Fruit fly (Drosophila melanogaster) whole organism, adult: ENCODE measurements around the gene snRNP-U1-70K.

Experiments used
- CG12768 ChIP-seq: fragments of 200-800 bp; sonication (Bioruptor generic); optimal IDR thresholded peaks from 2 replicates; lab custom pipeline; 2017; ENCODE audit warnings: missing biosample characterization, missing genetic modification characterization, mild to moderate bottlenecking, moderate library complexity, missing genetic modification reagents
- CG1620 ChIP-seq: fragments of 200-800 bp; sonication (Bioruptor generic); optimal IDR thresholded peaks from 2 replicates; lab custom pipeline; 2016; ENCODE audit warnings: missing biosample characterization, missing genetic modification characterization
- CG7101 ChIP-seq: fragments of 200-800 bp; sonication (Bioruptor generic); optimal IDR thresholded peaks from 2 replicates; lab custom pipeline; 2018; ENCODE audit warnings: missing biosample characterization, mild to moderate bottlenecking, missing genetic modification characterization, moderate library complexity
- Crg-1 ChIP-seq: fragments of 200-800 bp; sonication (Bioruptor generic); optimal IDR thresholded peaks from 2 replicates; lab custom pipeline; 2016; ENCODE audit warnings: missing biosample characterization, missing genetic modification characterization
- Hr96 ChIP-seq: fragments of 200-800 bp; sonication (Bioruptor generic); optimal IDR thresholded peaks from 2 replicates; lab custom pipeline; 2016; ENCODE audit warnings: missing biosample characterization, missing genetic modification characterization
- bab1 ChIP-seq: fragments of 200-800 bp; sonication (Bioruptor generic); optimal IDR thresholded peaks from 3 replicates; lab custom pipeline; 2019; ENCODE audit warnings: missing biosample characterization, mild to moderate bottlenecking, missing genetic modification characterization, moderate library complexity
- ovo ChIP-seq: fragments of 200-800 bp; sonication (Bioruptor generic); optimal IDR thresholded peaks from 2 replicates; lab custom pipeline; 2016; ENCODE audit warnings: missing biosample characterization, missing genetic modification characterization

dm6 chr2L:6956725-6957124 is 14.8 kb downstream of the snRNP-U1-70K start, which contains the start of the genes CG13775 and CG3430:
- TF ChIP-seq Crg-1 (GFP tag; lab: Kevin White, UChicago) (peak; percentile 1), bab1 (GFP tag; lab: Kevin White, UChicago) (peak; percentile 40), Hr96 (GFP tag; lab: Kevin White, UChicago) (no peak), CG12768 (GFP tag; lab: Kevin White, UChicago) (no peak), CG7101 (tag; lab: Kevin White, UChicago) (peak; percentile 10), ovo (GFP tag; lab: Kevin White, UChicago) (no peak), CG1620 (GFP tag; lab: Kevin White, UChicago) (no peak)
